Fruit fly (Drosophila melanogaster): ENCODE measurements around the gene fiz.

fiz gene

DNA sequence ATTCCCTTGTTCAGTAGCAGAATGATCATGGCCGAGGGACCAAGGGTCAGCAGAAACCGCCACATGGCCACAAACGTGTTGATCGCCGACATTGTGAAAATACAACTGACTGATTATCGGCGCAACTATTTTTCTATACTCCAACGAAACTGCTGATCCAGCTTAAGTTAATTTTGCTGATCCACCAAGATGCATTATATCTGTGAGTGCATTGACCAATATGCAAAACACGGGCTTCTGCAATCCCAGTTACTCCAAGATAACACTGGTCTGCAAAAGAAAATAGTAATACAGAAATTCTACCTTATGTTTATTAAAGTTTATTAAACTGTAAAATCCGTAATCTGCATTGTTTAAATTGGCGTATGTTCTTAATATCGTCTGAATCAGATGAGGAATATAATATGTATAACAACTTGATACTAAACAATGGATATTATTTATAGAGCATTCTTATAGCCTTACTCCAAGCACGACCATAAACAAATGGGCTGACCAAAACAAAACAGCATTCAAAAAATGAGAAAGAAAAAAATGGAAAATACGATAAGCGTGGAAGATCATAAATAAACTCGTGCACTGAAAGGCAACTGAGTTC, 4.3 kb upstream of the fiz start, which contains the start of gene CG12398:
Gene CG12398 (minus strand): TSS at position 107 of the 598 bp plus-strand sequence.
- TF ChIP-seq tj (GFP tag; optimal IDR thresholded peaks at IDR 0.05), result peak; percentile 94
- TF ChIP-seq bab1 (GFP tag; optimal IDR thresholded peaks at IDR 0.05), result peak; percentile 44
- TF ChIP-seq CG7101 (tag; optimal IDR thresholded peaks at IDR 0.05), result no peak

- TF ChIP-seq CG33017 (tag; optimal IDR thresholded peaks at IDR 0.05) (no peak), Hr96 (GFP tag; optimal IDR thresholded peaks at IDR 0.05) (no peak), CG5204 (GFP tag; optimal IDR thresholded peaks at IDR 0.05) (no peak), tj (GFP tag; optimal IDR thresholded peaks at IDR 0.05) (no peak), cnc (optimal IDR thresholded peaks at IDR 0.05) (no peak), CG14711 (tag; optimal IDR thresholded peaks at IDR 0.05) (no peak), Clk (GFP tag; optimal IDR thresholded peaks at IDR 0.05) (no peak), kay (GFP tag; ENCODE audit: borderline replicate concordance) (no peak), pad (GFP tag; optimal IDR thresholded peaks at IDR 0.05) (no peak), CG1620 (GFP tag; optimal IDR thresholded peaks at IDR 0.05) (no peak), CG11617 (GFP tag; optimal IDR thresholded peaks at IDR 0.05) (no peak)
Measured at dm6 chrX:14910464-14911349, 1.2 kb upstream of the fiz start, which contains the start of gene CG14406. Gene CG14406 (minus strand): TSS chrX:14910845.

- TF ChIP-seq CG14711 (tag; optimal IDR thresholded peaks at IDR 0.05), result peak; percentile 15
- TF ChIP-seq CG7045 (GFP tag; optimal IDR thresholded peaks at IDR 0.05), result no peak
- no peak for TF ChIP-seq Hr96 (GFP tag; optimal IDR thresholded peaks at IDR 0.05)
- TF ChIP-seq CG33017 (tag; optimal IDR thresholded peaks at IDR 0.05), result peak; percentile 47
- no peak for TF ChIP-seq Clk (GFP tag; optimal IDR thresholded peaks at IDR 0.05)
- TF ChIP-seq kay (GFP tag; ENCODE audit: borderline replicate concordance), result peak; percentile 5
- no peak for TF ChIP-seq bab1 (GFP tag; optimal IDR thresholded peaks at IDR 0.05)
- TF ChIP-seq pad (GFP tag; optimal IDR thresholded peaks at IDR 0.05), result no peak
- no peak for TF ChIP-seq cic (GFP tag; optimal IDR thresholded peaks at IDR 0.05)
- TF ChIP-seq CG5204 (GFP tag; optimal IDR thresholded peaks at IDR 0.05), result peak; percentile 21
- no peak for TF ChIP-seq CG1620 (GFP tag; optimal IDR thresholded peaks at IDR 0.05)
- no peak for TF ChIP-seq CG11617 (GFP tag; optimal IDR thresholded peaks at IDR 0.05)
- TF ChIP-seq toe (GFP tag; optimal IDR thresholded peaks at IDR 0.05), result no peak
- peak; percentile 56 for TF ChIP-seq CG7101 (tag; optimal IDR thresholded peaks at IDR 0.05)
- no peak for TF ChIP-seq Crg-1 (GFP tag; optimal IDR thresholded peaks at IDR 0.05)
- peak; percentile 1 for TF ChIP-seq Mnt (GFP tag; optimal IDR thresholded peaks at IDR 0.05)
- no peak for TF ChIP-seq cnc (optimal IDR thresholded peaks at IDR 0.05)
- TF ChIP-seq tj (GFP tag; optimal IDR thresholded peaks at IDR 0.05), result no peak
- no peak for TF ChIP-seq ovo (GFP tag; optimal IDR thresholded peaks at IDR 0.05)
- no peak for TF ChIP-seq CG12768 (GFP tag; optimal IDR thresholded peaks at IDR 0.05)
Measured at dm6 chrX:14909051-14909450, 457 bp downstream of the fiz start.

DNA sequence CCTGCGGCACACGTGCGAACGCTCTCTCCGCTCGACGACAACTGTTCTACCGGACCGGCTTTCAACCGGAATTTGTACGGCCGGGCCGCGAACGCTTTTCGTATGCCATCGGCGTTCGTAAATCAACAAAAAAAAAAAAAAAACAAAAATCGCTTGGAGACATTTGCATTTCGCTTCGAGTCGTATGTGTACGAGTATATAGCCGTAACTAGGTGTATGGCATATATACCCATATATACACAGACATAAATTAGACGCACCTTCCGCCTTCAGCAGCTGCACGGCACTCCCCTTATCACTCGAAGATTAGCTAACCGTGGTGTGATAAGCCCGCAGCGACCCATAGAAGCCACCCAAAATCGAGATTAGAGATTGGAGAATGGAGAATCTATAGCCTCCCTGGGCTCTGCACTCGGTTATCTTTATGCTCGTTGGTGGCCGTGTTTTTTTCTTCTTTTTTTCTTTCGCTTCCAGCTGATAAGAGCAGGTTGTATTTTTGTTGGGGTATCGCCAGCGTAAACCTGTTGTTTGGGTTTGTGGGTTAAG, 3.9 kb downstream of the fiz start, which contains the start of gene CG9512:
Gene CG9512 (minus strand): TSS at position 51 of the 546 bp plus-strand sequence.
- TF ChIP-seq ovo (GFP tag; optimal IDR thresholded peaks at IDR 0.05), result peak; percentile 11
- no peak for TF ChIP-seq cnc (optimal IDR thresholded peaks at IDR 0.05)
- no peak for TF ChIP-seq CG5204 (GFP tag; optimal IDR thresholded peaks at IDR 0.05)
- no peak for TF ChIP-seq cic (GFP tag; optimal IDR thresholded peaks at IDR 0.05)
- TF ChIP-seq CG11617 (GFP tag; optimal IDR thresholded peaks at IDR 0.05), result no peak
- TF ChIP-seq CG7045 (GFP tag; optimal IDR thresholded peaks at IDR 0.05), result no peak
- no peak for TF ChIP-seq CG1620 (GFP tag; optimal IDR thresholded peaks at IDR 0.05)
- no peak for TF ChIP-seq CG7101 (tag; optimal IDR thresholded peaks at IDR 0.05)
- TF ChIP-seq Mnt (GFP tag; optimal IDR thresholded peaks at IDR 0.05), result peak; percentile 1
- no peak for TF ChIP-seq CG14711 (tag; optimal IDR thresholded peaks at IDR 0.05)
- peak; percentile 1 for TF ChIP-seq kay (GFP tag; ENCODE audit: borderline replicate concordance)
- TF ChIP-seq Hr96 (GFP tag; optimal IDR thresholded peaks at IDR 0.05), result peak; percentile 25
- no peak for TF ChIP-seq Clk (GFP tag; optimal IDR thresholded peaks at IDR 0.05)

DNA sequence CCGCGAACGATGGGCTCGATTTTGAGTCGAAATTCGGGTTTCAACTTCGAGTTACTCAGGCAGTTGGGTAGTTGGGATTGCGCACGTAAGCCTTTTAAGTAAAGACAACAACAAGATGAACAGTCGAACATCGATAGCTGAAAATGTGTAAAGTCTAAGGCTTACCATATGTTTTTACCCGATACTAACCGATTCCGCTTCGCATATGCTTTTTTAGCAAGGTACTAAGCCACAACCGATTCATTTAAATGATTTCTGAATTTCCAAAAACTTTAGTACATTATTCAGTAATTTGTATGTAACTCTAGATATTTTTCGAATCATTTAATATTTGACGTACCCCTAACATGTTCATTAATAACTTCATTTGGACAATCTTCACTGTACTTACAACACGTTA, 11.9 kb downstream of the fiz start:
- no peak for TF ChIP-seq CG7101 (tag; optimal IDR thresholded peaks at IDR 0.05)
- TF ChIP-seq cnc (optimal IDR thresholded peaks at IDR 0.05), result no peak
- TF ChIP-seq kay (GFP tag; ENCODE audit: borderline replicate concordance), result no peak
- TF ChIP-seq bab1 (GFP tag; optimal IDR thresholded peaks at IDR 0.05), result no peak
- TF ChIP-seq CG1620 (GFP tag; optimal IDR thresholded peaks at IDR 0.05), result no peak
- TF ChIP-seq CG14711 (tag; optimal IDR thresholded peaks at IDR 0.05), result no peak
- no peak for TF ChIP-seq tj (GFP tag; optimal IDR thresholded peaks at IDR 0.05)
- TF ChIP-seq CG7045 (GFP tag; optimal IDR thresholded peaks at IDR 0.05), result no peak
- TF ChIP-seq Mnt (GFP tag; optimal IDR thresholded peaks at IDR 0.05), result no peak

dm6 chrX:14896791-14897190, 12.7 kb downstream of the fiz start, which contains the start of gene CG9514:
Gene CG9514 (minus strand): TSS chrX:14896891.
- TF ChIP-seq Crg-1 (GFP tag; optimal IDR thresholded peaks at IDR 0.05) (no peak), CG5204 (GFP tag; optimal IDR thresholded peaks at IDR 0.05) (no peak), tj (GFP tag; optimal IDR thresholded peaks at IDR 0.05) (no peak), CG33017 (tag; optimal IDR thresholded peaks at IDR 0.05) (no peak), CG7045 (GFP tag; optimal IDR thresholded peaks at IDR 0.05) (no peak), bab1 (GFP tag; optimal IDR thresholded peaks at IDR 0.05) (no peak), pad (GFP tag; optimal IDR thresholded peaks at IDR 0.05) (no peak), Mnt (GFP tag; optimal IDR thresholded peaks at IDR 0.05) (no peak), Clk (GFP tag; optimal IDR thresholded peaks at IDR 0.05) (no peak), toe (GFP tag; optimal IDR thresholded peaks at IDR 0.05) (no peak), CG1620 (GFP tag; optimal IDR thresholded peaks at IDR 0.05) (no peak)

Data from whole organism, adult.